Fruit fly (Drosophila melanogaster): Measurements from ENCODE around the gene CG14143.
A peak's percentile ranks its signal among the peaks of the same experiment; 100 is the strongest.

Gene CG14143

DNA sequence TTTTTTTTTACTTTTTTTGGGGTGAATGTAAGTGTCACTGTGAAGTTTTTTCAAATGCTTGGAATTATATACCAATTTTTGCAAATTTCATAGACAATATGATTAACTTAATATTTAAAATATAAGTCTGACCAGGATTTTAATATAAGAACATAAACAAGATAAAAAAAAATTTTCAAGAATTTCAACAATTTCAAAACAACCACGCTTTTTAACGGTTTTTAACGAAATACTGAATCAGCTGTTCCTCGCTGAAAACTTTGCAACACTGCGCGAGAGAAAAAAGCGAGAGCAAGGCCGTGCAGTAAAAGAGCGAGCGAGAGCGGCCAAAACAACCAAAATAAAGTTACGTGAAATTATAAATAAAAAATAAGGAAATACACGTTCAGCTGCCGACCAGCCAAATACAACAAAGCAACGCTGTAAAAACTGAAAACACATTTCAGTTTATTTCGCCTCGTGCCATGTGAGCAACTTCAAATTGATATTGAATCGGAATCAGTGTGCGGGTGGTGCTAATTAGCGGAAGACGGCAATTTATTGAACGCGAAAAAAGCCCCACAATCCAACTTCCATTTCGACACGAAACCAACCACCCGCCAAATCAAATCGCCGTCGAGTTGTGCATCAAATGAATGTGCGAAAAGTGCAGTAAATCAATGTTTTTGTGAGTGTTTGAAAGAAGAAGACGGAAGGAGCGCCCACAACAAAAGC, 38.4 kb upstream of the CG14143 start, which contains the start of the genes CG46439, Iyd and CG33947 (continued):
- TF ChIP-seq Blimp-1 (GFP tag; optimal IDR thresholded peaks at IDR 0.05) (no peak), Poxn (GFP tag; IDR thresholded peaks at IDR 0.05) (no peak), CG11085 (GFP tag; IDR thresholded peaks at IDR 0.05) (no peak), HHEX (GFP tag; optimal IDR thresholded peaks at IDR 0.05) (no peak), CG1647 (GFP tag; optimal IDR thresholded peaks at IDR 0.05) (no peak), Dip3 (GFP tag; optimal IDR thresholded peaks at IDR 0.05) (no peak), CG10274 (GFP tag; optimal IDR thresholded peaks at IDR 0.05) (no peak), BtbVII (GFP tag; optimal IDR thresholded peaks at IDR 0.05) (peak; percentile 20), Ravus (GFP tag; IDR thresholded peaks at IDR 0.05) (no peak), Sry-δ (GFP tag; optimal IDR thresholded peaks at IDR 0.05) (no peak), CG34422 (GFP tag; IDR thresholded peaks at IDR 0.05) (no peak; the same call in 2 of the 3 replicates), cwo (GFP tag; optimal IDR thresholded peaks at IDR 0.05) (peak; percentile 28), CG4282 (GFP tag; optimal IDR thresholded peaks at IDR 0.05) (no peak), CG33213 (GFP tag; optimal IDR thresholded peaks at IDR 0.05) (no peak), Neu2 (GFP tag; optimal IDR thresholded peaks at IDR 0.05; ENCODE audit: borderline replicate concordance) (no peak), CG7963 (GFP tag; IDR thresholded peaks at IDR 0.05; ENCODE audit: partially characterized antibody) (no peak), B-H1 (GFP tag; IDR thresholded peaks at IDR 0.05) (no peak), CG9932 (GFP tag; IDR thresholded peaks at IDR 0.05) (no peak), lbe (GFP tag; optimal IDR thresholded peaks at IDR 0.05) (peak; percentile 73), HLHmδ (GFP tag; optimal IDR thresholded peaks at IDR 0.05) (no peak), CG33557 (GFP tag; optimal IDR thresholded peaks at IDR 0.05) (no peak), Nf-YC (tag; optimal IDR thresholded peaks at IDR 0.05) (peak; percentile 13), CG4820 (GFP tag; optimal IDR thresholded peaks at IDR 0.05) (no peak), ind (GFP tag; optimal IDR thresholded peaks at IDR 0.05) (no peak), vvl (GFP tag; IDR thresholded peaks at IDR 0.05) (peak; percentile 14; the same call in 1 of the 2 replicates), CG2712 (tag; optimal IDR thresholded peaks at IDR 0.05) (peak; percentile 5), usp (GFP tag; optimal IDR thresholded peaks at IDR 0.05) (no peak), sim (GFP tag; IDR thresholded peaks at IDR 0.05) (no peak), Oli (tag; optimal IDR thresholded peaks at IDR 0.05) (no peak), CG11247 (GFP tag; IDR thresholded peaks at IDR 0.05) (no peak), tio (GFP tag; optimal IDR thresholded peaks at IDR 0.05) (no peak), CG15601 (tag; optimal IDR thresholded peaks at IDR 0.05) (no peak), CG5953 (GFP tag; IDR thresholded peaks at IDR 0.05) (no peak), Hmx (GFP tag; optimal IDR thresholded peaks at IDR 0.05) (no peak), mirr (GFP tag; optimal IDR thresholded peaks at IDR 0.05) (no peak), Fer1 (GFP tag; optimal IDR thresholded peaks at IDR 0.05) (peak; percentile 70), sd (tag; optimal IDR thresholded peaks at IDR 0.05) (no peak), CG17328 (GFP tag; IDR thresholded peaks at IDR 0.05) (no peak), bcd (GFP tag; optimal IDR thresholded peaks at IDR 0.05) (no peak), B-H2 (GFP tag; optimal IDR thresholded peaks at IDR 0.05) (peak; percentile 6), CG14667 (GFP tag; IDR thresholded peaks at IDR 0.05) (no peak), Hr51 (GFP tag; optimal IDR thresholded peaks at IDR 0.05) (peak in 1 of 2 experiments; percentile 12), CG4617 (GFP tag; optimal IDR thresholded peaks at IDR 0.05; ENCODE audit: borderline replicate concordance) (peak; percentile 8), CG32532 (GFP tag; IDR thresholded peaks at IDR 0.05) (peak; percentile 42; the same call in 1 of the 2 replicates), en (GFP tag; optimal IDR thresholded peaks at IDR 0.05) (no peak), Opbp (GFP tag; IDR thresholded peaks at IDR 0.05; ENCODE audit: partially characterized antibody) (no peak), CG17829 (tag; optimal IDR thresholded peaks at IDR 0.05) (peak; percentile 29), Vsx1 (GFP tag; optimal IDR thresholded peaks at IDR 0.05) (peak; percentile 85), ems (GFP tag; optimal IDR thresholded peaks at IDR 0.05) (peak; percentile 9), slbo (GFP tag; IDR thresholded peaks at IDR 0.05) (no peak)

Measured in whole organism, embryonic.